Worm (Caenorhabditis elegans) whole organism, mixed stage, embryonic: Measurements from ENCODE around the gene srb-5.

Experiments used
- elt-1 ChIP-seq: sonication (generic microtip); optimal IDR thresholded peaks from 2 replicates; lab custom pipeline; 2017; ENCODE audit warnings: missing genetic modification characterization, mild to moderate bottlenecking, missing compliant biosample characterization, antibody characterized with exemption, moderate library complexity, borderline replicate concordance; ENCODE audit not compliant: insufficient read depth
- elt-3 ChIP-seq: fragments of 150-350 bp; optimal IDR thresholded peaks from 2 replicates; lab custom pipeline; 2014; ENCODE audit warnings: missing biosample characterization, missing genetic modification characterization
- lin-13 ChIP-seq: fragments of 150-350 bp; optimal IDR thresholded peaks from 2 replicates; lab custom pipeline; 2014; ENCODE audit warnings: missing biosample characterization, missing genetic modification characterization
- lsy-2 ChIP-seq: fragments of 150-350 bp; optimal IDR thresholded peaks from 2 replicates; lab custom pipeline; 2014; ENCODE audit warnings: missing biosample characterization, missing genetic modification characterization
- nhr-237 ChIP-seq: fragments of 150-350 bp; optimal IDR thresholded peaks from 2 replicates; lab custom pipeline; 2014; ENCODE audit warnings: missing biosample characterization, missing genetic modification characterization
- nhr-76 ChIP-seq: sonication (generic microtip); optimal IDR thresholded peaks from 2 replicates; lab custom pipeline; 2017; ENCODE audit warnings: missing biosample characterization, missing genetic modification characterization
- sptf-1 ChIP-seq: sonication (generic microtip); optimal IDR thresholded peaks from 2 replicates; lab custom pipeline; 2017; ENCODE audit warnings: mild to moderate bottlenecking, missing genetic modification characterization, moderate library complexity, missing compliant biosample characterization
- ztf-11 ChIP-seq: fragments of 150-350 bp; optimal IDR thresholded peaks from 2 replicates; lab custom pipeline; 2014; ENCODE audit warnings: missing biosample characterization, missing genetic modification characterization

DNA sequence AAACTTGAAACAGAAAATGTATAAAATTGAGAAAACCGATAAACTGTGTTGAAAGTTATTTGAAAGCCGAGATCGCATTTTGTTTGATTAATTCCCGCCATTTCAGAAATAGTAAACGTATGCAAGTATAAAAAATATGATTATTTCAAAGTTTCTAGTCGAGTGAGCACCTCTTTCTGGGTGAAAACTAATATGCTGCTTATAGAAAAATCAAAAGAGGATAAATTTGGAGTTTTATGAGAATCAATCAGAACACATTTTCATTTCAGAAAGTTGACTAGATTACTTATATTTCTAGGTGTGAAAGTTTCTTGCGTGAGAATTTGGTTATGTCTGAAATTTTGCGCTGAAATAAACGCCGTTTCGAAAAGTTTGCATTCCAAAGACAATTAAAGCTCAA, 5.7 kb downstream of the srb-5 start, which contains the start of gene srb-13:
- TF ChIP-seq elt-3, result no peak
- no peak for TF ChIP-seq elt-1 (tag; lab: Kevin White, UChicago)
- TF ChIP-seq nhr-237 (tag; lab: Kevin White, UChicago), result no peak
- TF ChIP-seq sptf-1, result no peak
- TF ChIP-seq nhr-76 (tag; lab: Kevin White, UChicago), result no peak
- no peak for TF ChIP-seq ztf-11 (tag; lab: Kevin White, UChicago)
- TF ChIP-seq lin-13, result no peak
- no peak for TF ChIP-seq lsy-2
